Fruit fly (Drosophila melanogaster) whole organism, pupa: ENCODE results near the gene CG6966.

ENCODE experiments used
- CG10348 ChIP-seq: fragments of 200-800 bp; sonication (Bioruptor generic); IDR thresholded peaks from 2 replicates; pipeline ENCODE4 v1.3.6; 2022; ENCODE audit warnings: missing biosample characterization, missing genetic modification characterization
- CG12605 ChIP-seq: fragments of 200-800 bp; sonication (Bioruptor generic); IDR thresholded peaks from 2 replicates; pipeline ENCODE4 v1.3.6; 2022; ENCODE audit warnings: missing biosample characterization, missing genetic modification characterization
- CG13204 ChIP-seq: fragments of 200-800 bp; sonication (Bioruptor generic); optimal IDR thresholded peaks from 2 replicates; lab custom pipeline; 2018; ENCODE audit warnings: missing biosample characterization, mild to moderate bottlenecking, missing genetic modification characterization, moderate library complexity
- CG14655 ChIP-seq: fragments of 200-800 bp; sonication (Bioruptor generic); optimal IDR thresholded peaks from 3 replicates; lab custom pipeline; 2017; ENCODE audit warnings: mild to moderate bottlenecking, missing biosample characterization, missing genetic modification reagents, missing genetic modification characterization
- CG15710 ChIP-seq: fragments of 200-800 bp; sonication (Bioruptor generic); optimal IDR thresholded peaks from 2 replicates; lab custom pipeline; 2018; ENCODE audit warnings: missing biosample characterization, mild to moderate bottlenecking, missing genetic modification characterization, moderate library complexity
- CG17806 ChIP-seq: fragments of 200-800 bp; sonication (Bioruptor generic); optimal IDR thresholded peaks from 2 replicates; lab custom pipeline; 2018; ENCODE audit warnings: missing biosample characterization, mild to moderate bottlenecking, missing genetic modification characterization, moderate library complexity
- CG32121 ChIP-seq: fragments of 200-800 bp; sonication (Bioruptor generic); IDR thresholded peaks from 2 replicates; pipeline ENCODE4 v1.3.6; 2022; ENCODE audit warnings: missing biosample characterization, missing genetic modification characterization
- CG34367 ChIP-seq: fragments of 200-800 bp; sonication (Bioruptor generic); optimal IDR thresholded peaks from 2 replicates; lab custom pipeline; 2018; ENCODE audit warnings: missing biosample characterization, mild to moderate bottlenecking, missing genetic modification characterization
- CG4496 ChIP-seq: fragments of 200-800 bp; sonication (Bioruptor generic); IDR thresholded peaks from 3 replicates; pipeline ENCODE4 v1.3.6; 2022; ENCODE audit warnings: missing biosample characterization, missing genetic modification characterization
- CG8159 ChIP-seq: fragments of 200-800 bp; sonication (Bioruptor generic); optimal IDR thresholded peaks from 3 replicates; lab custom pipeline; 2018; ENCODE audit warnings: missing biosample characterization, mild to moderate bottlenecking, missing genetic modification characterization, moderate library complexity
- CG8301 ChIP-seq: fragments of 200-800 bp; sonication (Bioruptor generic); optimal IDR thresholded peaks from 2 replicates; lab custom pipeline; 2018; ENCODE audit warnings: missing biosample characterization, mild to moderate bottlenecking, missing genetic modification characterization
- CG9948 ChIP-seq: fragments of 200-800 bp; sonication (Bioruptor generic); optimal IDR thresholded peaks from 2 replicates; lab custom pipeline; 2018; ENCODE audit warnings: missing biosample characterization, mild to moderate bottlenecking, missing genetic modification characterization, moderate library complexity
- D1 ChIP-seq: fragments of 200-800 bp; sonication (Bioruptor generic); optimal IDR thresholded peaks from 2 replicates; lab custom pipeline; 2018; ENCODE audit warnings: missing biosample characterization, mild to moderate bottlenecking, missing genetic modification characterization, moderate library complexity
- EcR ChIP-seq: fragments of 200-800 bp; sonication (Bioruptor generic); optimal IDR thresholded peaks from 3 replicates; lab custom pipeline; 2019; ENCODE audit warnings: missing biosample characterization, missing genetic modification characterization, mild to moderate bottlenecking, moderate library complexity, missing genetic modification reagents
- Ets98B ChIP-seq: fragments of 200-800 bp; sonication (Bioruptor generic); IDR thresholded peaks from 2 replicates; pipeline ENCODE4 v1.3.6; 2022; ENCODE audit warnings: missing biosample characterization, missing genetic modification characterization
- Pif1A ChIP-seq: fragments of 200-800 bp; sonication (Bioruptor generic); optimal IDR thresholded peaks from 3 replicates; lab custom pipeline; 2016; ENCODE audit warnings: missing biosample characterization, missing genetic modification characterization
- Pif1B ChIP-seq: fragments of 200-800 bp; sonication (Bioruptor generic); optimal IDR thresholded peaks from 3 replicates; lab custom pipeline; 2016; ENCODE audit warnings: missing biosample characterization, missing genetic modification characterization
- Snoo ChIP-seq: fragments of 200-800 bp; sonication (Bioruptor generic); optimal IDR thresholded peaks from 3 replicates; lab custom pipeline; 2017; ENCODE audit warnings: missing biosample characterization, mild to moderate bottlenecking, missing genetic modification characterization, inconsistent platforms
- fd96Ca ChIP-seq: fragments of 200-800 bp; sonication (Bioruptor generic); IDR thresholded peaks from 3 replicates; pipeline ENCODE4 v1.3.6; 2022; ENCODE audit warnings: missing biosample characterization, missing genetic modification characterization
- gl ChIP-seq: fragments of 200-800 bp; sonication (Bioruptor generic); optimal IDR thresholded peaks from 2 replicates; lab custom pipeline; 2018; ENCODE audit warnings: missing biosample characterization, mild to moderate bottlenecking, missing genetic modification characterization
- rn ChIP-seq: fragments of 200-800 bp; sonication (Bioruptor generic); IDR thresholded peaks from 2 replicates; pipeline ENCODE4 v1.3.6; 2022; ENCODE audit warnings: missing biosample characterization, missing genetic modification characterization

The CG6966 gene

DNA sequence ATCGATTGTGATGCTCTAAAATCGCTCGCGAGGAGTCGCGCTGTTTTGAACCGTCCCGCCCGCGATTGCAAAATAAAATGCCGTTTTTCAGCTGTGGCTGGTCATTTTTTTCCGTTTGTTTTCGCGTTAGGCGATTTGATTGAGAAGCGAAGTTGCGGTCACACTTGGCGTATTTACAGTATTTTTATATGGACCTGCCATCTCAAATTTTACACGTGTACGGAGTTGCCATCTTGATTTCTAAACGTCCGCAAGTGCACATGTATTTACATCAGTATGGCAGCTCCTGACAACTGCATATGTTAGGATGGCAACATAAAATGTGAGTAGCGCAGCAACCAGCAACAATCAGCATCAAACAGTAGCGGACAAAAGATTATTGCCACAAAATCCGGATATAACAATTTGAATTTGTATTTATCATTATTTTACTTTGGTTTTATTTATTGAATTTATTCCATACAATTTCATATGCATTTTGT lies at the start of gene CG6966:
Gene CG6966, minus strand, starts transcription at position 82 of the 482 bp plus-strand sequence.
- TF ChIP-seq CG9948 (tag; lab: Kevin White, UChicago): peak; percentile 30
- peak; percentile 21 for TF ChIP-seq CG13204
- TF ChIP-seq CG12605: no peak
- TF ChIP-seq Pif1A (GFP tag; lab: Kevin White, UChicago): no peak
- TF ChIP-seq CG17806 (tag; lab: Kevin White, UChicago): peak; percentile 36
- peak; percentile 87 for TF ChIP-seq CG34367 (tag; lab: Kevin White, UChicago)
- TF ChIP-seq CG4496: no peak
- no peak for TF ChIP-seq fd96Ca
- TF ChIP-seq rn (GFP tag; lab: Robert Waterston, UW): no peak
- TF ChIP-seq EcR: peak; percentile 29
- no peak for TF ChIP-seq CG10348 (GFP tag; lab: Robert Waterston, UW)
- no peak for TF ChIP-seq Pif1B
- no peak for TF ChIP-seq CG14655 (GFP tag; lab: Kevin White, UChicago)
- TF ChIP-seq Ets98B (GFP tag; lab: Robert Waterston, UW): no peak
- no peak for TF ChIP-seq CG8301 (tag; lab: Kevin White, UChicago)
- no peak for TF ChIP-seq CG32121 (GFP tag; lab: Robert Waterston, UW)
- TF ChIP-seq CG8159 (tag; lab: Kevin White, UChicago): peak; percentile 53
- peak; percentile 74 for TF ChIP-seq CG15710 (tag; lab: Kevin White, UChicago)
- peak; percentile 25 for TF ChIP-seq gl (tag; lab: Kevin White, UChicago)
- peak; percentile 77 for TF ChIP-seq D1 (tag; lab: Kevin White, UChicago)
- TF ChIP-seq Snoo (tag; lab: Kevin White, UChicago): peak; percentile 83

DNA sequence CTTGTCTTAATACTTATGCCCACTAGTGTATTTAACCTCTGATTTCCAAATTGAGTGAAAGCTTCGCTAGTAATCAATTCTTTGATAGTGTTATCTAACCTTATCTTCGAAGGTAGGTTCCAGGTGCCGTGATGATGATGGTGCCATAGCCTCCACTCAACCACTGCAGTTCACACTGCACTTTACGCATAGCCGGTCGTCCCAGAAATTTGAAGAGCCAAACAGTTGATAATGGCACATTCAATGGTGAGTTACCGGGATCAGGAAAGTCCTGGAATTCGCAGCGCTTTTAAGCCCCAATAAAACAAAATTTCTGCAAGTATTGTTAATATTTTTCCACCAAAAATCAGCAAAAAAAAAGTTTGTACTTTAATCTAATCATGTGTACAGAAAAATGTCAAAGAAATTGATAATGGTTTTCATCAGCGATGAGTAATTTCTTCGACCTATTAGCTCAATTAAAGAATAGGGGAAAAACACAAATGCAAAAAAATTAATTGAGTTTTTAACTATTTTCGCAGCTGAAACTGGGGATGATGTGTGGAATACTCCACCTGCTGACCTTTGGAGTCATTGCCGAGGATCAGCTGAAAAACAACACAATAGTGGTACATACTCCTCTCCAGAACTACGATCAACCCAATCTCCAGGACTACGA lies 44.5 kb upstream of the CG6966 start, which contains the start of gene CG3987:
Gene CG3987, plus strand, starts transcription at position 143 of the 658 bp plus-strand sequence.
- TF ChIP-seq CG17806 (tag; lab: Kevin White, UChicago): no peak
- TF ChIP-seq CG13204: no peak
- no peak for TF ChIP-seq Ets98B (GFP tag; lab: Robert Waterston, UW)
- no peak for TF ChIP-seq CG8159 (tag; lab: Kevin White, UChicago)
- TF ChIP-seq gl (tag; lab: Kevin White, UChicago): no peak
- peak; percentile 17 for TF ChIP-seq EcR

DNA sequence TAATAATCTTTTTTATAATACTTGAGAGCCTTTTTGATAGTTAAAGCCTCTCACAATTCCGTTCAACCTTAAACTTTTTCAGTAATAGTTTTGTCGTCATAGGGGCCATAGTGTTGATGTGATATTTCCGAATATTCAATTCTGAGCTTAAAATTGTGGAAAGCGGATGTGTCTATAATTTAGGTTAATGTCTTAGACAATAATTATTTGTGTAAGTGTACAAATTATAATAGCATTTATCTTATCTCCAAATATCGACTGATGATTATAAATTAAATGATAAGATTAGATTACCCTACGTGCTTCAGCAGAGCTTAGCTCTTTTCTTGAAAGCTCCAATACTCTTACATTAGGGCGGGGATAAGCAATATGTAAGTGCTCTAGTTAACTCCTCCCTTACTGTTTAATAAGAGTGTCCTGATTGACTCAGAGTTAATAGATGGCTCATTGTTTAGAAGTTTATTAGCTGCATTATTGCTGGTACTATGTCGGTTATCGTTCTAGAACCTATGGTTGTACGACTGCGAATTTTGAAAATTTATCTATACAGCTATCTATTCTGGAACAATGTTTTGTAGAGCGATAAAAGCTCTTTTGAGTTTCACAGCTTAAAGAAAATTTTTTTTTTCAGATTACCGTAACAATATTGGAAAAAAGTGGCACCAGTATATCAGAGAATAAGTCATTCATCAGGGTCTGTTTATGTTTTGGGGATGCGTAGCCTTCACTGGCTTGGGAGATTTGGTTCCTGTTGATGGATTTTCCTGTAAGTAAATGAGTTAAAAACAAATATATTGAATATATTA lies 43.8 kb upstream of the CG6966 start:
- no peak for TF ChIP-seq CG15710 (tag; lab: Kevin White, UChicago)
- TF ChIP-seq Snoo (tag; lab: Kevin White, UChicago): peak; percentile 21

DNA sequence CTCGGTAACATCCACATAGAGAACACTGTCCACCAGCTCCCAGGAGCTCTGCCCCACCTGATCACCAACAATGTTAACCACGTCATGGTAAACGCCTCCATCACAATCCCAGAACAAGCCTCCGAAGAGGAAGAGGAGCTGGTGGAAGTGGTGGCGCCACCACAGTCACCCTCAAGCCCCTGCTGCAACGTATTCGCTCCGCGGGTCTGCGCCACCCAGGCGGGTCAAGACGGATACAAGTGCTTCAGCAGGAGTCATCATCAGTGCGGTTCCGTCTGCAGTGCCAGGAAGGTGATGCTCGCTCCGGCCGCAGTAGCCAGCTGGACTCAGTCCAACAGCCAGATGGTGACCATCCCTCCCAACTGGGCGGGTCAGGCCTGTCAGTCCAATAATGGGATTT lies 42.8 kb upstream of the CG6966 start:
- no peak for TF ChIP-seq CG9948 (tag; lab: Kevin White, UChicago)
- no peak for TF ChIP-seq Pif1B
- no peak for TF ChIP-seq EcR
- no peak for TF ChIP-seq Ets98B (GFP tag; lab: Robert Waterston, UW)
- no peak for TF ChIP-seq CG12605
- TF ChIP-seq CG14655 (GFP tag; lab: Kevin White, UChicago): no peak
- no peak for TF ChIP-seq CG4496
- no peak for TF ChIP-seq CG8159 (tag; lab: Kevin White, UChicago)
- TF ChIP-seq fd96Ca: no peak
- TF ChIP-seq CG17806 (tag; lab: Kevin White, UChicago): no peak
- TF ChIP-seq CG13204: no peak
- TF ChIP-seq CG15710 (tag; lab: Kevin White, UChicago): no peak
- TF ChIP-seq gl (tag; lab: Kevin White, UChicago): no peak
- TF ChIP-seq CG8301 (tag; lab: Kevin White, UChicago): no peak
- no peak for TF ChIP-seq Pif1A (GFP tag; lab: Kevin White, UChicago)
- TF ChIP-seq D1 (tag; lab: Kevin White, UChicago): no peak
- TF ChIP-seq, all 21 proteins: peak for 0

DNA sequence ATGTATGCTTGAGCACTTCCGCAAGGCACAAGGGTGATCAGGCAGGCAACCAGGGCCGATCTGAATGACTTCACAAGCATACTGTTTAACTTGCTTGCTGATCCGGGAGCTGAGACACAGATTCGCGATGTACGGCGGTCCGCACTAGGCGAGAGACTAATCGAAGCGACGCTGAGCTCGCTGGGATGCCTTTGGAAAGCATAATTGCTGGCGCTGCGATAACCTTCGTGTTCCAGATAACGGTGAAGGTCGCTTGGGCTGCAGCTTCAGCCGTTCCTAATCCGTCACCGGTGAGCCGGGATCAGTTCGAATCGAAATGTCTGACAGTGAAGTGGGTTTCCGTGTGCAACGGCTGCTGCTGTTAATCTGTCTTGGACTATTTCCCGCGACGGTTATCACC lies 41.4 kb upstream of the CG6966 start, which contains the start of the genes CG6912 and CG3984:
Gene CG6912, minus strand, starts transcription at position 159 of the 400 bp plus-strand sequence.
Gene CG3984, plus strand, starts transcription at position 303 of the 400 bp plus-strand sequence.
- TF ChIP-seq CG17806 (tag; lab: Kevin White, UChicago): no peak
- no peak for TF ChIP-seq CG14655 (GFP tag; lab: Kevin White, UChicago)
- TF ChIP-seq CG15710 (tag; lab: Kevin White, UChicago): no peak
- TF ChIP-seq CG32121 (GFP tag; lab: Robert Waterston, UW): no peak
- TF ChIP-seq Pif1B: no peak
- no peak for TF ChIP-seq fd96Ca
- TF ChIP-seq CG13204: no peak
- no peak for TF ChIP-seq Pif1A (GFP tag; lab: Kevin White, UChicago)
- TF ChIP-seq EcR: no peak
- TF ChIP-seq Ets98B (GFP tag; lab: Robert Waterston, UW): no peak
- no peak for TF ChIP-seq D1 (tag; lab: Kevin White, UChicago)
- no peak for TF ChIP-seq CG8301 (tag; lab: Kevin White, UChicago)
- TF ChIP-seq CG34367 (tag; lab: Kevin White, UChicago): no peak
- no peak for TF ChIP-seq CG10348 (GFP tag; lab: Robert Waterston, UW)
- no peak for TF ChIP-seq CG4496
- TF ChIP-seq CG8159 (tag; lab: Kevin White, UChicago): no peak
- no peak for TF ChIP-seq rn (GFP tag; lab: Robert Waterston, UW)
- no peak for TF ChIP-seq CG12605
